Fruit fly (Drosophila melanogaster) whole organism, wandering third instar larva: ENCODE measurements around the gene Octbeta2R.

Experiments
- Myc ChIP-seq: fragments of >200 bp; optimal IDR thresholded peaks from 2 replicates; lab custom pipeline; 2017
- br ChIP-seq: fragments of 200-800 bp; sonication (Bioruptor generic); optimal IDR thresholded peaks from 2 replicates; lab custom pipeline; 2016; ENCODE audit warnings: missing biosample characterization, missing genetic modification characterization
- pan ChIP-seq: fragments of >200 bp; optimal IDR thresholded peaks from 2 replicates; lab custom pipeline; 2017
- usp ChIP-seq: fragments of >200 bp; optimal IDR thresholded peaks from 2 replicates; lab custom pipeline; 2017; ENCODE audit warnings: missing biosample characterization, missing genetic modification characterization

DNA sequence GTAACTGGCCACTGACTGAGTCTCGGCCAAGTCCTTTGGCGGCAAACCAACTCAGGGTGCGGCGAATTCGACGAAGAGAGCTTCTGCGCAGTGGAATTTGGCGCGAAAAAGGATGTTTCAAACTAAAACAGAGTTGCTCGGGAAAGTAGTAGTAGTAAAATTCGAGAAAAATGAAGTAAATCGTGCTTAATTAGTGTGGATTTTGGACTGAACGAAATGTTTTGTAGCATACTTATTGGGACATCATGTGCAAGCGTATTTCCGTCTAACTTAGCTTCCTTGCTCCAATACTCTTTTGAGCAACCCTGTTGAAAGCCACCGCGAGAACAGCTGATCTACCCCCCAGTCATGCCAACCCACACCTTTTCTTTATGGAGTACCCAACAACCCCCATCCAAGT is 47.3 kb downstream of the Octbeta2R start, which contains the start of gene Octbeta3R:
- TF ChIP-seq br (GFP tag; lab: Kevin White, UChicago) (no peak), pan (lab: Kevin White, UChicago) (no peak), Myc (lab: Kevin White, UChicago) (no peak), usp (GFP tag; lab: Kevin White, UChicago) (no peak)
